Fruit fly (Drosophila melanogaster) whole organism, prepupa: ENCODE measurements around the gene CG11378.

Source experiments
- Blimp-1 ChIP-seq: fragments of 200-800 bp; sonication (Bioruptor generic); optimal IDR thresholded peaks from 3 replicates; lab custom pipeline; 2017; ENCODE audit warnings: missing biosample characterization, missing genetic modification characterization, mild to moderate bottlenecking, moderate library complexity, missing genetic modification reagents
- CG10631 ChIP-seq: fragments of 200-800 bp; sonication (Bioruptor generic); optimal IDR thresholded peaks from 2 replicates; lab custom pipeline; 2016; ENCODE audit warnings: missing biosample characterization, missing genetic modification characterization
- CG11294 ChIP-seq: fragments of 200-800 bp; sonication (Bioruptor generic); IDR thresholded peaks from 2 replicates; pipeline ENCODE4 v1.3.6; 2022; ENCODE audit warnings: missing biosample characterization, missing genetic modification characterization
- CG11762 ChIP-seq: fragments of 200-800 bp; sonication (Bioruptor generic); optimal IDR thresholded peaks from 3 replicates; lab custom pipeline; 2016; ENCODE audit warnings: missing biosample characterization, missing genetic modification characterization; ENCODE audit not compliant: insufficient read depth
- CG11902 ChIP-seq: fragments of 200-800 bp; sonication (Bioruptor generic); optimal IDR thresholded peaks from 3 replicates; lab custom pipeline; 2016; ENCODE audit warnings: missing biosample characterization, missing genetic modification characterization
- CG15336 ChIP-seq: fragments of 200-800 bp; sonication (Bioruptor generic); IDR thresholded peaks from 2 replicates; pipeline ENCODE4 v1.3.6; 2022; ENCODE audit warnings: missing biosample characterization, missing genetic modification characterization
- CG1621 ChIP-seq: fragments of 200-800 bp; sonication (Bioruptor generic); optimal IDR thresholded peaks from 3 replicates; lab custom pipeline; 2018; ENCODE audit warnings: missing biosample characterization, mild to moderate bottlenecking, missing genetic modification characterization
- CG32006 ChIP-seq: fragments of 200-800 bp; sonication (Bioruptor generic); optimal IDR thresholded peaks from 3 replicates; lab custom pipeline; 2017; ENCODE audit warnings: missing biosample characterization, mild to moderate bottlenecking, missing genetic modification characterization
- CG3919 ChIP-seq: fragments of 200-800 bp; sonication (Bioruptor generic); optimal IDR thresholded peaks from 3 replicates; lab custom pipeline; 2016; ENCODE audit warnings: missing biosample characterization, missing genetic modification characterization
- CG4318 ChIP-seq: fragments of 200-800 bp; sonication (Bioruptor generic); optimal IDR thresholded peaks from 3 replicates; lab custom pipeline; 2017; ENCODE audit warnings: missing biosample characterization, mild to moderate bottlenecking, missing genetic modification characterization
- CG6163 ChIP-seq: fragments of 200-800 bp; sonication (Bioruptor generic); IDR thresholded peaks from 3 replicates; pipeline ENCODE4 v1.3.6; 2022; ENCODE audit warnings: missing biosample characterization, missing genetic modification characterization
- CG6276 ChIP-seq: fragments of 200-800 bp; sonication (Bioruptor generic); optimal IDR thresholded peaks from 2 replicates; lab custom pipeline; 2017; ENCODE audit warnings: missing biosample characterization, mild to moderate bottlenecking, missing genetic modification characterization
- CG6808 ChIP-seq: fragments of 200-800 bp; sonication (Bioruptor generic); optimal IDR thresholded peaks from 3 replicates; lab custom pipeline; 2017; ENCODE audit warnings: missing biosample characterization, missing genetic modification characterization, mild to moderate bottlenecking, moderate library complexity, missing genetic modification reagents
- CG8119 ChIP-seq: fragments of 200-800 bp; sonication (Bioruptor generic); IDR thresholded peaks from 3 replicates; pipeline ENCODE4 v1.3.6; 2022; ENCODE audit warnings: missing biosample characterization, missing genetic modification characterization
- CG8319 ChIP-seq: fragments of 200-800 bp; sonication (Bioruptor generic); optimal IDR thresholded peaks from 3 replicates; lab custom pipeline; 2016; ENCODE audit warnings: missing biosample characterization, missing genetic modification characterization
- CG8632 ChIP-seq: fragments of 200-800 bp; sonication (Bioruptor generic); optimal IDR thresholded peaks from 3 replicates; lab custom pipeline; 2016; ENCODE audit warnings: missing biosample characterization, missing genetic modification characterization
- Eip78C ChIP-seq: fragments of 200-800 bp; sonication (Bioruptor generic); peaks from one replicate; lab custom pipeline; 2016; ENCODE audit warnings: missing biosample characterization, missing genetic modification characterization
- Gug ChIP-seq: fragments of 200-800 bp; sonication (Bioruptor generic); IDR thresholded peaks from 2 replicates; pipeline ENCODE4 v1.3.6; 2022; ENCODE audit warnings: missing biosample characterization, missing genetic modification characterization
- Hr4 ChIP-seq: fragments of 200-800 bp; sonication (Bioruptor generic); optimal IDR thresholded peaks from 3 replicates; lab custom pipeline; 2016; ENCODE audit warnings: missing biosample characterization, missing genetic modification characterization
- Lpt ChIP-seq: fragments of 200-800 bp; sonication (Bioruptor generic); optimal IDR thresholded peaks from 3 replicates; lab custom pipeline; 2016; ENCODE audit warnings: missing biosample characterization, missing genetic modification characterization
- Met ChIP-seq: fragments of 200-800 bp; sonication (Bioruptor generic); optimal IDR thresholded peaks from 3 replicates; lab custom pipeline; 2016; ENCODE audit warnings: missing biosample characterization, missing genetic modification characterization
- OdsH ChIP-seq: fragments of 200-800 bp; sonication (Bioruptor generic); optimal IDR thresholded peaks from 3 replicates; lab custom pipeline; 2016; ENCODE audit warnings: missing biosample characterization, missing genetic modification characterization
- Smox ChIP-seq: fragments of 200-800 bp; sonication (Bioruptor generic); optimal IDR thresholded peaks from 3 replicates; lab custom pipeline; 2016; ENCODE audit warnings: missing biosample characterization, missing genetic modification characterization
- Sox102F ChIP-seq: fragments of 200-800 bp; sonication (Bioruptor generic); optimal IDR thresholded peaks from 2 replicates; lab custom pipeline; 2016; ENCODE audit warnings: missing biosample characterization, mild to moderate bottlenecking, missing genetic modification characterization
- Sox14 ChIP-seq: fragments of 200-800 bp; sonication (Bioruptor generic); optimal IDR thresholded peaks from 3 replicates; lab custom pipeline; 2016; ENCODE audit warnings: missing biosample characterization, missing genetic modification characterization
- cyc ChIP-seq: fragments of 200-800 bp; sonication (Bioruptor generic); optimal IDR thresholded peaks from 3 replicates; lab custom pipeline; 2016; ENCODE audit warnings: missing biosample characterization, missing genetic modification characterization
- eg ChIP-seq: fragments of 200-800 bp; sonication (Bioruptor generic); IDR thresholded peaks from 3 replicates; pipeline ENCODE4 v1.3.6; 2022; ENCODE audit warnings: missing biosample characterization, missing genetic modification characterization
- esn ChIP-seq: fragments of 200-800 bp; sonication (Bioruptor generic); optimal IDR thresholded peaks from 2 replicates; lab custom pipeline; 2016; ENCODE audit warnings: missing biosample characterization, mild to moderate bottlenecking, missing genetic modification characterization, moderate library complexity
- fd59A ChIP-seq: fragments of 200-800 bp; sonication (Bioruptor generic); optimal IDR thresholded peaks from 2 replicates; lab custom pipeline; 2017; ENCODE audit warnings: missing biosample characterization, mild to moderate bottlenecking, missing genetic modification characterization, missing genetic modification reagents
- fkh ChIP-seq: fragments of 200-800 bp; sonication (Bioruptor generic); optimal IDR thresholded peaks from 3 replicates; lab custom pipeline; 2017; ENCODE audit warnings: missing biosample characterization, mild to moderate bottlenecking, missing genetic modification characterization, moderate library complexity
- pdm3 ChIP-seq: fragments of 200-800 bp; sonication (Bioruptor generic); optimal IDR thresholded peaks from 3 replicates; lab custom pipeline; 2016; ENCODE audit warnings: missing biosample characterization, missing genetic modification characterization
- salr ChIP-seq, 2 experiments: fragments of 200-800 bp; sonication (Bioruptor generic); optimal IDR thresholded peaks; 3 replicates each; lab custom pipeline; 2016 to 2018; ENCODE audit warnings: missing biosample characterization in 2 of 2, missing genetic modification characterization in 2 of 2, mild to moderate bottlenecking in 1 of 2
- ss ChIP-seq, 2 experiments: fragments of 200-800 bp; sonication (Bioruptor generic); optimal IDR thresholded peaks; 2 replicates in 1 of 2; 3 replicates in 1 of 2; lab custom pipeline; 2017 to 2018; ENCODE audit warnings: mild to moderate bottlenecking in 2 of 2, missing biosample characterization in 2 of 2, missing genetic modification characterization in 2 of 2, moderate library complexity in 1 of 2
- svp ChIP-seq: fragments of 200-800 bp; sonication (Bioruptor generic); peaks from one replicate; lab custom pipeline; 2016; ENCODE audit warnings: missing biosample characterization, missing genetic modification characterization
- topi ChIP-seq: fragments of 200-800 bp; sonication (Bioruptor generic); optimal IDR thresholded peaks from 3 replicates; lab custom pipeline; 2016; ENCODE audit warnings: missing biosample characterization, missing genetic modification characterization
- vri ChIP-seq: fragments of 200-800 bp; sonication (Bioruptor generic); optimal IDR thresholded peaks from 3 replicates; lab custom pipeline; 2016; ENCODE audit warnings: missing biosample characterization, mild to moderate bottlenecking, missing genetic modification characterization

CG11378 gene

dm6 chrX:1197862-1198261 lies 27.2 kb downstream of the CG11378 start:
- peak; percentile 19 for TF ChIP-seq Hr4 (GFP tag; lab: Kevin White, UChicago)
- TF ChIP-seq CG11294 (GFP tag; lab: Robert Waterston, UW), result 0 out of 2 replicates have a peak, but pooled peaks have one; percentile 25
- peak; percentile 64 for TF ChIP-seq CG32006 (GFP tag; lab: Kevin White, UChicago)
- peak; percentile 56 for TF ChIP-seq Gug (GFP tag; lab: Robert Waterston, UW)
- peak; percentile 7 for TF ChIP-seq Lpt (GFP tag; lab: Kevin White, UChicago)
- TF ChIP-seq eg (GFP tag; lab: Robert Waterston, UW), result peak; percentile 78
- TF ChIP-seq CG8119 (GFP tag; lab: Robert Waterston, UW), result peak; percentile 82
- peak; percentile 47 for TF ChIP-seq CG4318 (GFP tag; lab: Kevin White, UChicago)
- TF ChIP-seq OdsH (GFP tag; lab: Kevin White, UChicago), result no peak
- TF ChIP-seq CG6163 (GFP tag; lab: Robert Waterston, UW), result no peak
- TF ChIP-seq CG3919, result no peak
- no peak for TF ChIP-seq CG8632 (GFP tag; lab: Kevin White, UChicago)
- TF ChIP-seq salr (GFP tag; optimal IDR thresholded peaks at IDR 0.05; lab: Kevin White, UChicago), result no peak
- TF ChIP-seq pdm3 (GFP tag; lab: Kevin White, UChicago), result no peak
- TF ChIP-seq CG15336 (GFP tag; lab: Robert Waterston, UW), result peak; percentile 85

- no peak for TF ChIP-seq CG1621 (tag; lab: Kevin White, UChicago)
- TF ChIP-seq Eip78C (GFP tag; lab: Kevin White, UChicago), result no peak
- no peak for TF ChIP-seq Met (GFP tag; lab: Kevin White, UChicago)
- TF ChIP-seq eg (GFP tag; lab: Robert Waterston, UW), result no peak
- TF ChIP-seq CG11902 (GFP tag; lab: Kevin White, UChicago), result no peak
- no peak for TF ChIP-seq CG6808
- TF ChIP-seq ss (GFP tag; optimal IDR thresholded peaks at IDR 0.05; lab: Kevin White, UChicago), result no peak
- TF ChIP-seq CG8632 (GFP tag; lab: Kevin White, UChicago), result no peak
These were observed 28.6 kb downstream of the CG11378 start, which contains the start of gene CG14625 for dm6 chrX:1199246-1199645. Gene CG14625, plus strand, starts transcription at chrX:1199546.

- TF ChIP-seq salr (GFP tag; optimal IDR thresholded peaks at IDR 0.05; lab: Kevin White, UChicago), result no peak
- no peak for TF ChIP-seq svp (GFP tag; lab: Kevin White, UChicago)
- no peak for TF ChIP-seq Sox14 (GFP tag; lab: Kevin White, UChicago)
- no peak for TF ChIP-seq OdsH (GFP tag; lab: Kevin White, UChicago)
- TF ChIP-seq vri (GFP tag; lab: Kevin White, UChicago), result no peak
- TF ChIP-seq Blimp-1 (GFP tag; lab: Kevin White, UChicago), result no peak
- no peak for TF ChIP-seq CG6276 (GFP tag; lab: Kevin White, UChicago)
These were observed 32.8 kb downstream of the CG11378 start, which contains the start of gene CG11381 for dm6 chrX:1203477-1203876. Gene CG11381, plus strand, starts transcription at chrX:1203777.

dm6 chrX:1206437-1206836 lies 35.8 kb downstream of the CG11378 start, which contains the start of gene CG14624:
Gene CG14624, plus strand, starts transcription at chrX:1206737.
- TF ChIP-seq Blimp-1 (GFP tag; lab: Kevin White, UChicago), result no peak
- no peak for TF ChIP-seq CG32006 (GFP tag; lab: Kevin White, UChicago)
- TF ChIP-seq salr (GFP tag; optimal IDR thresholded peaks at IDR 0.05; lab: Kevin White, UChicago), result no peak

dm6 chrX:1209251-1210020 lies 38.8 kb downstream of the CG11378 start, which contains the start of gene CG11382:
Gene CG11382, plus strand, starts transcription at chrX:1209970.
- TF ChIP-seq CG8632 (GFP tag; lab: Kevin White, UChicago), result no peak
- peak; percentile 39 for TF ChIP-seq esn
- TF ChIP-seq fd59A (GFP tag; lab: Kevin White, UChicago), result no peak
- TF ChIP-seq CG11762 (GFP tag; lab: Kevin White, UChicago), result no peak
- TF ChIP-seq cyc (GFP tag; lab: Kevin White, UChicago), result peak; percentile 7
- TF ChIP-seq CG32006 (GFP tag; lab: Kevin White, UChicago), result peak; percentile 28
- peak; percentile 37 for TF ChIP-seq Hr4 (GFP tag; lab: Kevin White, UChicago)
- TF ChIP-seq CG10631 (GFP tag; lab: Kevin White, UChicago), result peak; percentile 26
- TF ChIP-seq fkh (GFP tag; lab: Kevin White, UChicago), result no peak
- peak; percentile 88 for TF ChIP-seq Blimp-1 (GFP tag; lab: Kevin White, UChicago)
- TF ChIP-seq Sox14 (GFP tag; lab: Kevin White, UChicago), result peak; percentile 12
- peak; percentile 14 for TF ChIP-seq Sox102F (GFP tag; lab: Kevin White, UChicago)
- TF ChIP-seq CG8319 (GFP tag; lab: Kevin White, UChicago), result no peak
- TF ChIP-seq Smox, result peak; percentile 28
- TF ChIP-seq Eip78C (GFP tag; lab: Kevin White, UChicago), result peak; percentile 14
- TF ChIP-seq CG15336 (GFP tag; lab: Robert Waterston, UW), result 0 out of 2 replicates have a peak, but pooled peaks have one; percentile 27
- peak; percentile 20 for TF ChIP-seq CG3919
- TF ChIP-seq ss (GFP tag; optimal IDR thresholded peaks at IDR 0.05; lab: Kevin White, UChicago), result no peak
- peak; percentile 39 for TF ChIP-seq Met (GFP tag; lab: Kevin White, UChicago)
- peak; percentile 52 for TF ChIP-seq svp (GFP tag; lab: Kevin White, UChicago)
- TF ChIP-seq pdm3 (GFP tag; lab: Kevin White, UChicago), result peak; percentile 24
- peak; percentile 28 for TF ChIP-seq topi (GFP tag; lab: Kevin White, UChicago)
